Worm (Caenorhabditis elegans) whole organism, mixed stage, embryonic: Measurements from ENCODE around the gene peb-1.

Experiments used
- elt-1 ChIP-seq: sonication (generic microtip); optimal IDR thresholded peaks from 2 replicates; lab custom pipeline; 2017; ENCODE audit warnings: missing genetic modification characterization, mild to moderate bottlenecking, missing compliant biosample characterization, antibody characterized with exemption, moderate library complexity, borderline replicate concordance; ENCODE audit not compliant: insufficient read depth
- ham-2 ChIP-seq: fragments of 200-800 bp; sonication (Bioruptor generic); optimal IDR thresholded peaks from 2 replicates; lab custom pipeline; 2018; ENCODE audit warnings: mild to moderate bottlenecking, missing genetic modification characterization, missing compliant biosample characterization
- lsy-2 ChIP-seq: fragments of 150-350 bp; optimal IDR thresholded peaks from 2 replicates; lab custom pipeline; 2014; ENCODE audit warnings: missing biosample characterization, missing genetic modification characterization
- nhr-237 ChIP-seq: fragments of 150-350 bp; optimal IDR thresholded peaks from 2 replicates; lab custom pipeline; 2014; ENCODE audit warnings: missing biosample characterization, missing genetic modification characterization
- sem-2 ChIP-seq: fragments of 200-800 bp; sonication (Bioruptor generic); optimal IDR thresholded peaks from 2 replicates; lab custom pipeline; 2018; ENCODE audit warnings: mild to moderate bottlenecking, missing genetic modification characterization, missing compliant biosample characterization
- unc-62 ChIP-seq: fragments of 150-350 bp; optimal IDR thresholded peaks from 2 replicates; lab custom pipeline; 2014; ENCODE audit warnings: missing biosample characterization, missing genetic modification reagents, missing genetic modification characterization
- ztf-11 ChIP-seq: fragments of 150-350 bp; optimal IDR thresholded peaks from 2 replicates; lab custom pipeline; 2014; ENCODE audit warnings: missing biosample characterization, missing genetic modification characterization

ce11 chrX:2265069-2265468 is 54.2 kb downstream of the peb-1 start:
- TF ChIP-seq lsy-2 (tag; lab: Kevin White, UChicago) (no peak), sem-2 (GFP tag; lab: Kevin White, UChicago) (no peak), unc-62 (GFP tag; lab: Kevin White, UChicago) (no peak), ham-2 (no peak), ztf-11 (tag; lab: Kevin White, UChicago) (no peak), elt-1 (tag; lab: Kevin White, UChicago) (no peak), nhr-237 (no peak)
